Worm (Caenorhabditis elegans) whole organism, late embryonic: ENCODE results near the gene D1005.10.

Source experiments
- K02D7.2 ChIP-seq: sonication (generic microtip); optimal IDR thresholded peaks from 2 replicates; lab custom pipeline; 2017; ENCODE audit warnings: mild to moderate bottlenecking, missing genetic modification characterization, missing compliant biosample characterization
- pax-1 ChIP-seq: fragments of 150-350 bp; optimal IDR thresholded peaks from 2 replicates; lab custom pipeline; 2014; ENCODE audit warnings: missing biosample characterization, missing genetic modification characterization
- pha-4 ChIP-seq: fragments of 150-350 bp; optimal IDR thresholded peaks from 2 replicates; lab custom pipeline; 2018; ENCODE audit warnings: missing biosample characterization, missing genetic modification reagents, missing genetic modification characterization

- TF ChIP-seq pha-4 (tag; lab: Kevin White, UChicago) = no peak
- no peak for TF ChIP-seq K02D7.2 (tag; lab: Kevin White, UChicago)
- no peak for TF ChIP-seq pax-1 (tag; lab: Kevin White, UChicago)
These were observed 26.3 kb upstream of the D1005.10 start for ce11 chrX:1512307-1512706.
